Fruit fly (Drosophila melanogaster) whole organism, embryonic: ENCODE results near the gene CG16957.

Source experiments
- Aef1 ChIP-seq: fragments of 200-800 bp; sonication (Bioruptor generic); IDR thresholded peaks from 3 replicates; pipeline ENCODE4 v1.3.6; 2022; ENCODE audit warnings: missing biosample characterization, missing genetic modification characterization
- CG10274 ChIP-seq: fragments of 200-800 bp; sonication (Bioruptor generic); optimal IDR thresholded peaks from 3 replicates; lab custom pipeline; 2017; ENCODE audit warnings: missing biosample characterization, mild to moderate bottlenecking, missing genetic modification characterization
- CG12155 ChIP-seq: fragments of 200-800 bp; sonication (Bioruptor generic); optimal IDR thresholded peaks from 3 replicates; lab custom pipeline; 2016; ENCODE audit warnings: missing biosample characterization, missing genetic modification characterization
- CG12942 ChIP-seq: fragments of 200-800 bp; sonication (Bioruptor generic); optimal IDR thresholded peaks from 3 replicates; lab custom pipeline; 2016; ENCODE audit warnings: missing biosample characterization, missing genetic modification characterization
- CG13424 ChIP-seq: fragments of 200-800 bp; sonication (Bioruptor generic); optimal IDR thresholded peaks from 2 replicates; lab custom pipeline; 2019; ENCODE audit warnings: missing biosample characterization, mild to moderate bottlenecking, missing genetic modification characterization, moderate library complexity
- CG1603 ChIP-seq: fragments of 200-800 bp; sonication (Bioruptor generic); optimal IDR thresholded peaks from 2 replicates; lab custom pipeline; 2019; ENCODE audit warnings: missing biosample characterization, mild to moderate bottlenecking, missing genetic modification characterization, moderate library complexity
- CG17186 ChIP-seq: fragments of 200-800 bp; sonication (Bioruptor generic); optimal IDR thresholded peaks from 3 replicates; lab custom pipeline; 2017; ENCODE audit warnings: missing biosample characterization, missing genetic modification reagents, missing genetic modification characterization
- CG18476 ChIP-seq: fragments of 200-800 bp; sonication (Bioruptor generic); optimal IDR thresholded peaks from 2 replicates; lab custom pipeline; 2016; ENCODE audit warnings: missing biosample characterization, mild to moderate bottlenecking, missing genetic modification characterization
- CG2120 ChIP-seq: fragments of 200-800 bp; sonication (Bioruptor generic); optimal IDR thresholded peaks from 3 replicates; lab custom pipeline; 2016; ENCODE audit warnings: missing biosample characterization, missing genetic modification characterization
- CG2129 ChIP-seq: fragments of 200-800 bp; sonication (Bioruptor generic); IDR thresholded peaks from 2 replicates; pipeline ENCODE4 v1.3.6; 2022; ENCODE audit warnings: missing biosample characterization, missing genetic modification characterization; ENCODE audit not compliant: partially characterized antibody
- CG2875 ChIP-seq: fragments of 200-800 bp; sonication (Bioruptor generic); optimal IDR thresholded peaks from 2 replicates; lab custom pipeline; 2017; ENCODE audit warnings: missing biosample characterization, mild to moderate bottlenecking, missing genetic modification characterization, missing genetic modification reagents
- CG31365 ChIP-seq: fragments of 200-800 bp; sonication (Bioruptor generic); optimal IDR thresholded peaks from 2 replicates; lab custom pipeline; 2018; ENCODE audit warnings: missing biosample characterization, mild to moderate bottlenecking, missing genetic modification characterization
- CG3281 ChIP-seq: fragments of 200-800 bp; sonication (Bioruptor generic); optimal IDR thresholded peaks from 3 replicates; lab custom pipeline; 2017; ENCODE audit warnings: missing biosample characterization, mild to moderate bottlenecking, missing genetic modification characterization
- CG33213 ChIP-seq: fragments of 200-800 bp; sonication (Bioruptor generic); optimal IDR thresholded peaks from 3 replicates; lab custom pipeline; 2016; ENCODE audit warnings: missing biosample characterization, missing genetic modification characterization
- CG4404 ChIP-seq: fragments of 200-800 bp; sonication (Bioruptor generic); IDR thresholded peaks from 2 replicates; pipeline ENCODE4 v1.3.6; 2022; ENCODE audit warnings: missing biosample characterization, missing genetic modification characterization
- CG4854 ChIP-seq: fragments of 200-800 bp; sonication (Bioruptor generic); optimal IDR thresholded peaks from 2 replicates; lab custom pipeline; 2016; ENCODE audit warnings: missing biosample characterization, missing genetic modification characterization, inconsistent platforms
- CG5953 ChIP-seq: fragments of 200-800 bp; sonication (Bioruptor generic); IDR thresholded peaks from 2 replicates; pipeline ENCODE4 v1.3.6; 2022; ENCODE audit warnings: missing biosample characterization, missing genetic modification characterization
- CG6272 ChIP-seq: fragments of 200-800 bp; sonication (Bioruptor generic); IDR thresholded peaks from 2 replicates; pipeline ENCODE4 v1.3.6; 2022; ENCODE audit warnings: missing biosample characterization, missing genetic modification characterization
- CG6654 ChIP-seq: fragments of 200-800 bp; sonication (Bioruptor generic); optimal IDR thresholded peaks from 2 replicates; lab custom pipeline; 2017; ENCODE audit warnings: missing biosample characterization, mild to moderate bottlenecking, missing genetic modification characterization
- CG7745 ChIP-seq: fragments of 200-800 bp; sonication (Bioruptor generic); optimal IDR thresholded peaks from 2 replicates; lab custom pipeline; 2018; ENCODE audit warnings: missing biosample characterization, mild to moderate bottlenecking, missing genetic modification characterization, moderate library complexity
- CG9215 ChIP-seq: fragments of 200-800 bp; sonication (Bioruptor generic); IDR thresholded peaks from 2 replicates; pipeline ENCODE4 v1.3.6; 2022; ENCODE audit warnings: missing biosample characterization, missing genetic modification characterization
- CHES-1-like ChIP-seq: fragments of 200-800 bp; sonication (Bioruptor generic); optimal IDR thresholded peaks from 2 replicates; lab custom pipeline; 2016; ENCODE audit warnings: missing biosample characterization, missing genetic modification characterization
- CTCF ChIP-seq: fragments of 200-800 bp; sonication (Bioruptor generic); optimal IDR thresholded peaks from 2 replicates; lab custom pipeline; 2017; ENCODE audit warnings: missing biosample characterization, mild to moderate bottlenecking, missing genetic modification characterization, moderate library complexity
- H15 ChIP-seq: fragments of 200-800 bp; sonication (Bioruptor generic); IDR thresholded peaks from 3 replicates; pipeline ENCODE4 v1.3.6; 2022; ENCODE audit warnings: missing biosample characterization, missing genetic modification characterization
- HHEX ChIP-seq: fragments of 200-800 bp; sonication (Bioruptor generic); optimal IDR thresholded peaks from 3 replicates; lab custom pipeline; 2017; ENCODE audit warnings: missing biosample characterization, mild to moderate bottlenecking, missing genetic modification characterization, missing genetic modification reagents
- Mes4 ChIP-seq: fragments of 200-800 bp; sonication (Bioruptor generic); optimal IDR thresholded peaks from 2 replicates; lab custom pipeline; 2016; ENCODE audit warnings: missing biosample characterization, missing genetic modification characterization
- NFAT ChIP-seq: fragments of 200-800 bp; sonication (Bioruptor generic); IDR thresholded peaks from 2 replicates; pipeline ENCODE4 v1.3.6; 2022; ENCODE audit warnings: missing biosample characterization, missing genetic modification characterization
- Neu2 ChIP-seq: fragments of 200-800 bp; sonication (Bioruptor generic); optimal IDR thresholded peaks from 3 replicates; lab custom pipeline; 2016; ENCODE audit warnings: missing biosample characterization, missing genetic modification characterization, borderline replicate concordance
- Xbp1 ChIP-seq: fragments of 200-800 bp; sonication (Bioruptor generic); optimal IDR thresholded peaks from 3 replicates; lab custom pipeline; 2016; ENCODE audit warnings: missing biosample characterization, mild to moderate bottlenecking, missing genetic modification characterization
- ase ChIP-seq: fragments of 200-800 bp; sonication (Bioruptor generic); IDR thresholded peaks from 3 replicates; pipeline ENCODE4 v1.3.6; 2022; ENCODE audit warnings: missing biosample characterization, missing genetic modification characterization
- ash1 ChIP-seq: fragments of 200-800 bp; sonication (Bioruptor generic); optimal IDR thresholded peaks from 2 replicates; lab custom pipeline; 2018; ENCODE audit warnings: missing biosample characterization, mild to moderate bottlenecking, missing genetic modification characterization
- chm ChIP-seq: fragments of 200-800 bp; sonication (Bioruptor generic); IDR thresholded peaks from 2 replicates; pipeline ENCODE4 v1.3.6; 2022; ENCODE audit warnings: missing biosample characterization, missing genetic modification characterization
- dmrt11E ChIP-seq: fragments of 200-800 bp; sonication (Bioruptor generic); optimal IDR thresholded peaks from 3 replicates; lab custom pipeline; 2018; ENCODE audit warnings: missing biosample characterization, mild to moderate bottlenecking, missing genetic modification characterization, moderate library complexity
- ftz-f1 ChIP-seq: fragments of 200-800 bp; sonication (Bioruptor generic); optimal IDR thresholded peaks from 2 replicates; lab custom pipeline; 2016; ENCODE audit warnings: missing biosample characterization, missing genetic modification characterization
- gro ChIP-seq: fragments of 200-800 bp; sonication (Bioruptor generic); optimal IDR thresholded peaks from 2 replicates; lab custom pipeline; 2016; ENCODE audit warnings: missing biosample characterization, missing genetic modification characterization
- ind ChIP-seq: fragments of 200-800 bp; sonication (Bioruptor generic); optimal IDR thresholded peaks from 3 replicates; lab custom pipeline; 2016; ENCODE audit warnings: missing biosample characterization, missing genetic modification characterization
- kah ChIP-seq: fragments of 200-800 bp; sonication (Bioruptor generic); optimal IDR thresholded peaks from 2 replicates; lab custom pipeline; 2018; ENCODE audit warnings: missing biosample characterization, mild to moderate bottlenecking, missing genetic modification characterization
- maf-S ChIP-seq: fragments of 200-800 bp; sonication (Bioruptor generic); optimal IDR thresholded peaks from 2 replicates; lab custom pipeline; 2016; ENCODE audit warnings: missing biosample characterization, missing genetic modification characterization
- mam ChIP-seq: fragments of 200-800 bp; sonication (Bioruptor generic); optimal IDR thresholded peaks from 3 replicates; lab custom pipeline; 2016; ENCODE audit warnings: missing biosample characterization, missing genetic modification characterization
- salm ChIP-seq: fragments of 200-800 bp; sonication (Bioruptor generic); optimal IDR thresholded peaks from 2 replicates; lab custom pipeline; 2018; ENCODE audit warnings: missing biosample characterization, mild to moderate bottlenecking, missing genetic modification characterization
- sc ChIP-seq, 3 experiments: fragments of >200 bp in 2 of 3; fragments of 200-800 bp in 1 of 3; sonication (Bioruptor generic) in 1 of 3; optimal IDR thresholded peaks; 2 replicates in 2 of 3; 3 replicates in 1 of 3; lab custom pipeline; 2017; ENCODE audit warnings: mild to moderate bottlenecking in 1 of 3, missing biosample characterization in 1 of 3, missing genetic modification characterization in 1 of 3, missing genetic modification reagents in 1 of 3
- schlank ChIP-seq: fragments of 200-800 bp; sonication (Bioruptor generic); optimal IDR thresholded peaks from 2 replicates; lab custom pipeline; 2018; ENCODE audit warnings: missing biosample characterization, mild to moderate bottlenecking, missing genetic modification characterization
- scrt ChIP-seq: fragments of 200-800 bp; sonication (Bioruptor generic); optimal IDR thresholded peaks from 2 replicates; lab custom pipeline; 2018; ENCODE audit warnings: missing biosample characterization, mild to moderate bottlenecking, missing genetic modification characterization, moderate library complexity
- sens-2 ChIP-seq: fragments of 200-800 bp; sonication (Bioruptor generic); IDR thresholded peaks from 2 replicates; pipeline ENCODE4 v1.3.6; 2022; ENCODE audit warnings: missing biosample characterization, missing genetic modification characterization
- sima ChIP-seq: fragments of 200-800 bp; sonication (Bioruptor generic); optimal IDR thresholded peaks from 2 replicates; lab custom pipeline; 2016; ENCODE audit warnings: missing biosample characterization, missing genetic modification characterization
- slbo ChIP-seq: fragments of 200-800 bp; sonication (Bioruptor generic); IDR thresholded peaks from 2 replicates; pipeline ENCODE4 v1.3.6; 2022; ENCODE audit warnings: missing biosample characterization, missing genetic modification characterization
- toy ChIP-seq: fragments of 200-800 bp; sonication (Bioruptor generic); IDR thresholded peaks from 2 replicates; pipeline ENCODE4 v1.3.6; 2022; ENCODE audit warnings: missing biosample characterization, missing genetic modification characterization
- unpg ChIP-seq: fragments of 200-800 bp; sonication (Bioruptor generic); optimal IDR thresholded peaks from 3 replicates; lab custom pipeline; 2018; ENCODE audit warnings: missing biosample characterization, mild to moderate bottlenecking, missing genetic modification characterization, moderate library complexity
- usp ChIP-seq: fragments of >200 bp; optimal IDR thresholded peaks from 2 replicates; lab custom pipeline; 2017; ENCODE audit warnings: missing biosample characterization, missing genetic modification characterization
- vfl ChIP-seq: fragments of 200-800 bp; sonication (Bioruptor generic); optimal IDR thresholded peaks from 2 replicates; lab custom pipeline; 2016; ENCODE audit warnings: missing biosample characterization, missing genetic modification characterization

The CG16957 gene

dm6 chr2L:13373435-13374242 lies 22.3 kb downstream of the CG16957 start, which contains the start of the genes Bdp1 and CG6565 (continued):
- TF ChIP-seq scrt (GFP tag; lab: Kevin White, UChicago) (peak; percentile 86), CG12155 (GFP tag; lab: Kevin White, UChicago) (peak; percentile 97), CG17186 (GFP tag; lab: Kevin White, UChicago) (peak; percentile 86), Neu2 (GFP tag; lab: Kevin White, UChicago) (peak; percentile 96), CG10274 (GFP tag; lab: Kevin White, UChicago) (peak; percentile 88), CG6654 (peak; percentile 90), usp (GFP tag; lab: Kevin White, UChicago) (no peak), CG18476 (peak; percentile 97), NFAT (peak; percentile 90), H15 (GFP tag; lab: Robert Waterston, UW) (peak; percentile 93), vfl (GFP tag; lab: Kevin White, UChicago) (peak; percentile 97), CG2120 (peak; percentile 99), CG13424 (tag; lab: Kevin White, UChicago) (peak; percentile 97), toy (peak; percentile 78), sc (optimal IDR thresholded peaks at IDR 0.05; lab: Kevin White, UChicago) (no peak), sc (GFP tag; optimal IDR thresholded peaks at IDR 0.05; lab: Kevin White, UChicago) (peak; percentile 97), dmrt11E (tag; lab: Kevin White, UChicago) (peak; percentile 98), kah (peak; percentile 79), CG31365 (peak; percentile 31), CTCF (GFP tag; lab: Kevin White, UChicago) (peak; percentile 50), CHES-1-like (GFP tag; lab: Kevin White, UChicago) (peak; percentile 98), ind (peak; percentile 98), ftz-f1 (GFP tag; lab: Kevin White, UChicago) (peak; percentile 52), gro (GFP tag; lab: Kevin White, UChicago) (peak; percentile 97), maf-S (GFP tag; lab: Kevin White, UChicago) (peak; percentile 98), CG1603 (peak; percentile 67), CG2875 (GFP tag; lab: Kevin White, UChicago) (peak; percentile 93), HHEX (GFP tag; lab: Kevin White, UChicago) (peak; percentile 97), sima (GFP tag; lab: Kevin White, UChicago) (peak; percentile 91), unpg (peak; percentile 94), Xbp1 (GFP tag; lab: Kevin White, UChicago) (peak; percentile 99), ase (GFP tag; lab: Robert Waterston, UW) (peak; percentile 94), CG2129 (GFP tag; lab: Robert Waterston, UW) (no peak), schlank (tag; lab: Kevin White, UChicago) (peak; percentile 88), Aef1 (GFP tag; lab: Robert Waterston, UW) (peak; percentile 97), Mes4 (GFP tag; lab: Kevin White, UChicago) (peak; percentile 97), chm (GFP tag; lab: Robert Waterston, UW) (peak; percentile 91), salm (tag; lab: Kevin White, UChicago) (peak; percentile 88), CG9215 (peak; percentile 97), CG5953 (GFP tag; lab: Robert Waterston, UW) (peak; percentile 76; the same call in 1 of the 2 replicates), mam (GFP tag; lab: Kevin White, UChicago) (peak; percentile 99), CG33213 (GFP tag; lab: Kevin White, UChicago) (peak; percentile 98), CG4404 (GFP tag; lab: Robert Waterston, UW) (peak; percentile 98), CG6272 (peak; percentile 97), CG4854 (GFP tag; lab: Kevin White, UChicago) (peak; percentile 97), CG3281 (peak; percentile 96), CG7745 (no peak), CG12942 (GFP tag; lab: Kevin White, UChicago) (peak; percentile 98), ash1 (GFP tag; lab: Kevin White, UChicago) (no peak), slbo (GFP tag; lab: Robert Waterston, UW) (peak; percentile 98), sens-2 (peak; percentile 82)
